Worm (Caenorhabditis elegans): Measurements from ENCODE around the gene eif-3.B.

DNA sequence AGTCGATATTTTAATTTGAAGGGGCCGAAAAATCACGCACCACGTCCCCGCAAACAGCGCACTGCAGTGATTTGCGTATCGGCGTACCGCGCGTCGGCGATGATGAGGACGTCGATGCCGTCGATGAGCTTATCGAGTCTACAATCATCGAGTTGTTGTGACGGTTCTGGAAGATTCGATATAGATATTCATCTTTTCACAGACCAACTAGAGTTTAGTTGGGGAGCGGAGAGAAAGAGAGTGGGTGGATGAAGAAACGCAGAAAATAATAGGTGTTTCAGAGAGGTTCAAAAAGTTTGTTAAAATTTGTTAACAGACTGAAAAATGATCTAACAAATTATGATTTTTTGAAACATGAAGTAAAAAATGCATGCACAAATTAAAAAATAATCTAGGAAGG, 23.2 kb downstream of the eif-3.B start, which contains the start of gene nhr-61:
- no peak for TF ChIP-seq fkh-10 (GFP tag; optimal IDR thresholded peaks at IDR 0.05)
- TF ChIP-seq pqm-1 (tag; optimal IDR thresholded peaks at IDR 0.05): no peak
- no peak for TF ChIP-seq nfya-1 (tag; optimal IDR thresholded peaks at IDR 0.05)
- TF ChIP-seq pha-4 (tag; optimal IDR thresholded peaks at IDR 0.05): no peak

Measured in whole organism, late embryonic.